Fruit fly (Drosophila melanogaster) whole organism, prepupa: ENCODE measurements around the gene CG46397.

Source experiments
- Blimp-1 ChIP-seq: fragments of 200-800 bp; sonication (Bioruptor generic); optimal IDR thresholded peaks from 3 replicates; lab custom pipeline; 2017; ENCODE audit warnings: missing biosample characterization, missing genetic modification characterization, mild to moderate bottlenecking, moderate library complexity, missing genetic modification reagents
- CG10669 ChIP-seq: fragments of 200-800 bp; sonication (Bioruptor generic); optimal IDR thresholded peaks from 3 replicates; lab custom pipeline; 2018; ENCODE audit warnings: missing biosample characterization, mild to moderate bottlenecking, missing genetic modification characterization, moderate library complexity
- CG11294 ChIP-seq: fragments of 200-800 bp; sonication (Bioruptor generic); IDR thresholded peaks from 2 replicates; pipeline ENCODE4 v1.3.6; 2022; ENCODE audit warnings: missing biosample characterization, missing genetic modification characterization
- CG11762 ChIP-seq: fragments of 200-800 bp; sonication (Bioruptor generic); optimal IDR thresholded peaks from 3 replicates; lab custom pipeline; 2016; ENCODE audit warnings: missing biosample characterization, missing genetic modification characterization; ENCODE audit not compliant: insufficient read depth
- CG15336 ChIP-seq: fragments of 200-800 bp; sonication (Bioruptor generic); IDR thresholded peaks from 2 replicates; pipeline ENCODE4 v1.3.6; 2022; ENCODE audit warnings: missing biosample characterization, missing genetic modification characterization
- CG1621 ChIP-seq: fragments of 200-800 bp; sonication (Bioruptor generic); optimal IDR thresholded peaks from 3 replicates; lab custom pipeline; 2018; ENCODE audit warnings: missing biosample characterization, mild to moderate bottlenecking, missing genetic modification characterization
- CG16779 ChIP-seq: fragments of 200-800 bp; sonication (Bioruptor generic); optimal IDR thresholded peaks from 3 replicates; lab custom pipeline; 2017; ENCODE audit warnings: missing biosample characterization, mild to moderate bottlenecking, missing genetic modification characterization
- CG3032 ChIP-seq: fragments of 200-800 bp; optimal IDR thresholded peaks from 2 replicates; lab custom pipeline; 2019; ENCODE audit warnings: missing biosample characterization, mild to moderate bottlenecking, missing genetic modification characterization, moderate library complexity
- CG31627 ChIP-seq: fragments of 200-800 bp; sonication (Bioruptor generic); optimal IDR thresholded peaks from 3 replicates; lab custom pipeline; 2016; ENCODE audit warnings: missing biosample characterization, missing genetic modification characterization
- CG32006 ChIP-seq: fragments of 200-800 bp; sonication (Bioruptor generic); optimal IDR thresholded peaks from 3 replicates; lab custom pipeline; 2017; ENCODE audit warnings: missing biosample characterization, mild to moderate bottlenecking, missing genetic modification characterization
- CG34406 ChIP-seq: fragments of 200-800 bp; sonication (Bioruptor generic); optimal IDR thresholded peaks from 3 replicates; lab custom pipeline; 2016; ENCODE audit warnings: missing biosample characterization, missing genetic modification characterization
- CG3919 ChIP-seq: fragments of 200-800 bp; sonication (Bioruptor generic); optimal IDR thresholded peaks from 3 replicates; lab custom pipeline; 2016; ENCODE audit warnings: missing biosample characterization, missing genetic modification characterization
- CG4318 ChIP-seq: fragments of 200-800 bp; sonication (Bioruptor generic); optimal IDR thresholded peaks from 3 replicates; lab custom pipeline; 2017; ENCODE audit warnings: missing biosample characterization, mild to moderate bottlenecking, missing genetic modification characterization
- CG6163 ChIP-seq: fragments of 200-800 bp; sonication (Bioruptor generic); IDR thresholded peaks from 3 replicates; pipeline ENCODE4 v1.3.6; 2022; ENCODE audit warnings: missing biosample characterization, missing genetic modification characterization
- CG6276 ChIP-seq: fragments of 200-800 bp; sonication (Bioruptor generic); optimal IDR thresholded peaks from 2 replicates; lab custom pipeline; 2017; ENCODE audit warnings: missing biosample characterization, mild to moderate bottlenecking, missing genetic modification characterization
- CG6792 ChIP-seq: fragments of 200-800 bp; sonication (Bioruptor generic); optimal IDR thresholded peaks from 3 replicates; lab custom pipeline; 2016; ENCODE audit warnings: missing biosample characterization, missing genetic modification characterization
- CG6808 ChIP-seq: fragments of 200-800 bp; sonication (Bioruptor generic); optimal IDR thresholded peaks from 3 replicates; lab custom pipeline; 2017; ENCODE audit warnings: missing biosample characterization, missing genetic modification characterization, mild to moderate bottlenecking, moderate library complexity, missing genetic modification reagents
- CG7368 ChIP-seq: fragments of 200-800 bp; sonication (Bioruptor generic); optimal IDR thresholded peaks from 3 replicates; lab custom pipeline; 2016; ENCODE audit warnings: missing biosample characterization, missing genetic modification characterization
- CG8119 ChIP-seq: fragments of 200-800 bp; sonication (Bioruptor generic); IDR thresholded peaks from 3 replicates; pipeline ENCODE4 v1.3.6; 2022; ENCODE audit warnings: missing biosample characterization, missing genetic modification characterization
- CG8319 ChIP-seq: fragments of 200-800 bp; sonication (Bioruptor generic); optimal IDR thresholded peaks from 3 replicates; lab custom pipeline; 2016; ENCODE audit warnings: missing biosample characterization, missing genetic modification characterization
- Eip93F ChIP-seq: fragments of 200-800 bp; sonication (Bioruptor generic); optimal IDR thresholded peaks from 2 replicates; lab custom pipeline; 2016; ENCODE audit warnings: missing biosample characterization, mild to moderate bottlenecking, missing genetic modification characterization
- Ets21C ChIP-seq: fragments of 200-800 bp; sonication (Bioruptor generic); optimal IDR thresholded peaks from 3 replicates; lab custom pipeline; 2016; ENCODE audit warnings: missing biosample characterization, missing genetic modification characterization
- Ets96B ChIP-seq: fragments of 200-800 bp; optimal IDR thresholded peaks from 2 replicates; lab custom pipeline; 2019; ENCODE audit warnings: missing biosample characterization, mild to moderate bottlenecking, missing genetic modification characterization, moderate library complexity
- Gug ChIP-seq: fragments of 200-800 bp; sonication (Bioruptor generic); IDR thresholded peaks from 2 replicates; pipeline ENCODE4 v1.3.6; 2022; ENCODE audit warnings: missing biosample characterization, missing genetic modification characterization
- Hr39 ChIP-seq: fragments of 200-800 bp; sonication (Bioruptor generic); optimal IDR thresholded peaks from 2 replicates; lab custom pipeline; 2016; ENCODE audit warnings: missing biosample characterization, missing genetic modification characterization
- Lpt ChIP-seq: fragments of 200-800 bp; sonication (Bioruptor generic); optimal IDR thresholded peaks from 3 replicates; lab custom pipeline; 2016; ENCODE audit warnings: missing biosample characterization, missing genetic modification characterization
- Met ChIP-seq: fragments of 200-800 bp; sonication (Bioruptor generic); optimal IDR thresholded peaks from 3 replicates; lab custom pipeline; 2016; ENCODE audit warnings: missing biosample characterization, missing genetic modification characterization
- OdsH ChIP-seq: fragments of 200-800 bp; sonication (Bioruptor generic); optimal IDR thresholded peaks from 3 replicates; lab custom pipeline; 2016; ENCODE audit warnings: missing biosample characterization, missing genetic modification characterization
- Smox ChIP-seq: fragments of 200-800 bp; sonication (Bioruptor generic); optimal IDR thresholded peaks from 3 replicates; lab custom pipeline; 2016; ENCODE audit warnings: missing biosample characterization, missing genetic modification characterization
- Sox102F ChIP-seq: fragments of 200-800 bp; sonication (Bioruptor generic); optimal IDR thresholded peaks from 2 replicates; lab custom pipeline; 2016; ENCODE audit warnings: missing biosample characterization, mild to moderate bottlenecking, missing genetic modification characterization
- Sox14 ChIP-seq: fragments of 200-800 bp; sonication (Bioruptor generic); optimal IDR thresholded peaks from 3 replicates; lab custom pipeline; 2016; ENCODE audit warnings: missing biosample characterization, missing genetic modification characterization
- acj6 ChIP-seq: fragments of 200-800 bp; sonication (Bioruptor generic); optimal IDR thresholded peaks from 3 replicates; lab custom pipeline; 2016; ENCODE audit warnings: missing biosample characterization, missing genetic modification characterization
- cyc ChIP-seq: fragments of 200-800 bp; sonication (Bioruptor generic); optimal IDR thresholded peaks from 3 replicates; lab custom pipeline; 2016; ENCODE audit warnings: missing biosample characterization, missing genetic modification characterization
- dac ChIP-seq: fragments of 200-800 bp; sonication (Bioruptor generic); optimal IDR thresholded peaks from 2 replicates; lab custom pipeline; 2017; ENCODE audit warnings: missing biosample characterization, mild to moderate bottlenecking, missing genetic modification characterization
- dsx ChIP-seq: fragments of 200-800 bp; optimal IDR thresholded peaks from 3 replicates; lab custom pipeline; 2019; ENCODE audit warnings: missing biosample characterization, mild to moderate bottlenecking, missing genetic modification characterization, moderate library complexity; ENCODE audit not compliant: poor library complexity, severe bottlenecking
- eg ChIP-seq: fragments of 200-800 bp; sonication (Bioruptor generic); IDR thresholded peaks from 3 replicates; pipeline ENCODE4 v1.3.6; 2022; ENCODE audit warnings: missing biosample characterization, missing genetic modification characterization
- esn ChIP-seq: fragments of 200-800 bp; sonication (Bioruptor generic); optimal IDR thresholded peaks from 2 replicates; lab custom pipeline; 2016; ENCODE audit warnings: missing biosample characterization, mild to moderate bottlenecking, missing genetic modification characterization, moderate library complexity
- fkh ChIP-seq: fragments of 200-800 bp; sonication (Bioruptor generic); optimal IDR thresholded peaks from 3 replicates; lab custom pipeline; 2017; ENCODE audit warnings: missing biosample characterization, mild to moderate bottlenecking, missing genetic modification characterization, moderate library complexity
- lz ChIP-seq: fragments of 200-800 bp; sonication (Bioruptor generic); optimal IDR thresholded peaks from 3 replicates; lab custom pipeline; 2016; ENCODE audit warnings: missing biosample characterization, missing genetic modification characterization
- net ChIP-seq: fragments of 200-800 bp; sonication (Bioruptor generic); optimal IDR thresholded peaks from 3 replicates; lab custom pipeline; 2016; ENCODE audit warnings: missing biosample characterization, missing genetic modification characterization
- salr ChIP-seq, 2 experiments: fragments of 200-800 bp; sonication (Bioruptor generic); optimal IDR thresholded peaks; 3 replicates each; lab custom pipeline; 2016 to 2018; ENCODE audit warnings: missing biosample characterization in 2 of 2, missing genetic modification characterization in 2 of 2, mild to moderate bottlenecking in 1 of 2
- spab ChIP-seq: fragments of 200-800 bp; sonication (Bioruptor generic); optimal IDR thresholded peaks from 2 replicates; lab custom pipeline; 2017; ENCODE audit warnings: missing biosample characterization, mild to moderate bottlenecking, missing genetic modification characterization, missing genetic modification reagents
- svp ChIP-seq: fragments of 200-800 bp; sonication (Bioruptor generic); peaks from one replicate; lab custom pipeline; 2016; ENCODE audit warnings: missing biosample characterization, missing genetic modification characterization

The CG46397 gene

DNA sequence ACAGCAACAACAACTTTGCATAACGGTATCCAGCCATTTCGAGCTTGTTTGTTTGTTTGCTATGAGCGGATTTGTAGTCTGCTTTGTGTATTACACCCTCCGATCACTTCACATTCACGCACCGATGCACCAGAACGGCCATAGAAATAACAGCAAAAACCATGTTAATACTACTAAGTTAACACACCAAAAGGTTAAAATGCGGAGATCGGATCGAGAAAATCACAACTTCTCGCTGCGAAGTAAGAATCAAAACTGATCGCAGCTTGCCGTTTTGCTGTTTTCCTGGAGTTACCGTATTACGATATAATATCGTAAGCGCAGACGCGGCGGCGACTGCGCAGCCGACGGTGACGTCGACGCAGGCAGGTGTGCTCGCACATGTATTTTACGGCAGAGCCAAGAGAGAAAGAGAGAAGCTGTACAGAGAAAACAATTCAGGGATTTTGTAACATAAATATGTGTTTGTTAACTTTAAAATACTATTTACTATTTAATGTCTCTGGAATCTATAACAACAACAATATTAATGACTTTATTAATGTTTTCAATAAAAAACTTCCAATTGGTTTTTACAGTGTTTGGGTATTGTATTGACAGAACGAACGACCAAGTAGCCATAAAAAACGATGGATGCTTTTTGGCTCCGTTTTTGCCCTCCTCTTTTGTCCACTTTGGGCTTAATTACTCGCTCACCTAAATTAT lies 37.7 kb downstream of the CG46397 start, which contains the start of gene CG13101 (continued):
- peak; percentile 88 for TF ChIP-seq CG8319
- peak; percentile 92 for TF ChIP-seq CG11294
- TF ChIP-seq CG15336: peak; percentile 98
- TF ChIP-seq Gug (GFP tag; lab: Robert Waterston, UW): peak; percentile 95
- TF ChIP-seq CG32006: peak; percentile 94
- TF ChIP-seq CG1621 (tag; lab: Kevin White, UChicago): peak; percentile 90
- TF ChIP-seq Sox102F (GFP tag; lab: Kevin White, UChicago): peak; percentile 94
- TF ChIP-seq CG6163 (GFP tag; lab: Robert Waterston, UW): peak; percentile 96
- TF ChIP-seq CG10669 (GFP tag; lab: Kevin White, UChicago): peak; percentile 90
- peak; percentile 93 for TF ChIP-seq CG6276 (GFP tag; lab: Kevin White, UChicago)
- TF ChIP-seq Eip93F (GFP tag; lab: Kevin White, UChicago): peak; percentile 72
- peak; percentile 86 for TF ChIP-seq Ets96B
- peak; percentile 96 for TF ChIP-seq CG6792 (GFP tag; lab: Kevin White, UChicago)
- peak; percentile 91 for TF ChIP-seq Hr39 (GFP tag; lab: Kevin White, UChicago)
- TF ChIP-seq, all 60 proteins: peak for 58

dm6 chr2L:8987251-8987937 lies 40.3 kb downstream of the CG46397 start:
- no peak for TF ChIP-seq CG8119 (GFP tag; lab: Robert Waterston, UW)
- TF ChIP-seq svp (GFP tag; lab: Kevin White, UChicago): peak; percentile 82
- TF ChIP-seq dsx (GFP tag; lab: Kevin White, UChicago): peak; percentile 92

- TF ChIP-seq svp (GFP tag; lab: Kevin White, UChicago) (peak; percentile 86), lz (GFP tag; lab: Kevin White, UChicago) (no peak), CG3032 (tag; lab: Kevin White, UChicago) (no peak), esn (peak; percentile 17), CG15336 (no peak), CG10669 (GFP tag; lab: Kevin White, UChicago) (peak; percentile 3), fkh (GFP tag; lab: Kevin White, UChicago) (no peak), eg (GFP tag; lab: Robert Waterston, UW) (no peak), Gug (GFP tag; lab: Robert Waterston, UW) (no peak), dac (GFP tag; lab: Kevin White, UChicago) (no peak), CG16779 (tag; lab: Kevin White, UChicago) (no peak), CG4318 (GFP tag; lab: Kevin White, UChicago) (no peak), spab (GFP tag; lab: Kevin White, UChicago) (peak; percentile 40), CG11294 (no peak), net (GFP tag; lab: Kevin White, UChicago) (no peak), Ets21C (GFP tag; lab: Kevin White, UChicago) (no peak), Sox102F (GFP tag; lab: Kevin White, UChicago) (peak; percentile 26), CG1621 (tag; lab: Kevin White, UChicago) (peak; percentile 45), CG6792 (GFP tag; lab: Kevin White, UChicago) (no peak), CG7368 (no peak), acj6 (no peak), Met (no peak), CG11762 (GFP tag; lab: Kevin White, UChicago) (no peak), OdsH (GFP tag; lab: Kevin White, UChicago) (no peak), Sox14 (no peak), cyc (GFP tag; lab: Kevin White, UChicago) (no peak), CG6163 (GFP tag; lab: Robert Waterston, UW) (no peak), Lpt (peak; percentile 46), Smox (GFP tag; lab: Kevin White, UChicago) (no peak), CG3919 (GFP tag; lab: Kevin White, UChicago) (peak; percentile 9), Blimp-1 (GFP tag; lab: Kevin White, UChicago) (no peak), CG34406 (GFP tag; lab: Kevin White, UChicago) (no peak), salr (GFP tag; optimal IDR thresholded peaks at IDR 0.05; lab: Kevin White, UChicago) (no peak), CG31627 (no peak), CG8319 (no peak), Hr39 (GFP tag; lab: Kevin White, UChicago) (no peak), CG6808 (peak; percentile 1)
Observed at dm6 chr2L:8989037-8989591, 42.0 kb downstream of the CG46397 start, which contains the start of gene rost. rost (minus strand) TSS chr2L:8989539.
